Worm (Caenorhabditis elegans) whole organism, L4 larva: Measurements from ENCODE around the gene eri-5.

Experiments
- D1046.2 ChIP-seq: fragments of 200-800 bp; sonication (Bioruptor generic); IDR thresholded peaks from 2 replicates; pipeline ENCODE4 v1.3.6; 2022; ENCODE audit warnings: missing genetic modification characterization, missing compliant biosample characterization
- F10B5.3 ChIP-seq: sonication (generic microtip); optimal IDR thresholded peaks from 2 replicates; lab custom pipeline; 2016; ENCODE audit warnings: mild to moderate bottlenecking, missing genetic modification characterization, missing compliant biosample characterization
- F26F4.8 ChIP-seq: fragments of 200-800 bp; sonication (Bioruptor generic); conservative IDR thresholded peaks from 2 replicates; pipeline ENCODE4 v1.3.6; 2022; ENCODE audit warnings: missing genetic modification characterization, missing compliant biosample characterization
- F44E2.7 ChIP-seq: fragments of 200-800 bp; sonication (Bioruptor generic); IDR thresholded peaks from 2 replicates; pipeline ENCODE4 v2.1.2; 2022; ENCODE audit warnings: missing genetic modification characterization, missing compliant biosample characterization
- T26A8.4 ChIP-seq: fragments of 200-800 bp; sonication (Bioruptor generic); IDR thresholded peaks from 2 replicates; pipeline ENCODE4 v1.3.6; 2022; ENCODE audit warnings: missing genetic modification characterization, missing compliant biosample characterization
- Y48G9A.11 ChIP-seq: fragments of 200-800 bp; sonication (Bioruptor generic); IDR thresholded peaks from 2 replicates; pipeline ENCODE4 v1.3.6; 2022; ENCODE audit warnings: missing genetic modification reagents, missing genetic modification characterization, missing compliant biosample characterization
- ZK337.2 ChIP-seq: fragments of 200-800 bp; sonication (Bioruptor generic); IDR thresholded peaks from 2 replicates; pipeline ENCODE4 v1.3.6; 2022; ENCODE audit warnings: missing genetic modification reagents, missing genetic modification characterization, missing compliant biosample characterization
- ZK546.5 ChIP-seq, 2 experiments: sonication (generic microtip); optimal IDR thresholded peaks; 2 replicates each; lab custom pipeline; 2017; ENCODE audit warnings: missing biosample characterization in 2 of 2, missing genetic modification characterization in 2 of 2
- aha-1 ChIP-seq: fragments of 150-350 bp; peaks from one replicate; lab custom pipeline; 2014; ENCODE audit warnings: missing biosample characterization, missing genetic modification characterization
- arid-1 ChIP-seq: fragments of 200-800 bp; sonication (Bioruptor generic); conservative IDR thresholded peaks from 2 replicates; pipeline ENCODE4 v1.3.6; 2022; ENCODE audit warnings: missing genetic modification reagents, missing genetic modification characterization, missing compliant biosample characterization
- ceh-28 ChIP-seq: fragments of 150-350 bp; optimal IDR thresholded peaks from 2 replicates; lab custom pipeline; 2014; ENCODE audit warnings: missing biosample characterization, missing genetic modification reagents, missing genetic modification characterization
- ctbp-1 ChIP-seq: fragments of 200-800 bp; sonication (Bioruptor generic); IDR thresholded peaks from 2 replicates; pipeline ENCODE4 v1.3.6; 2022; ENCODE audit warnings: missing genetic modification reagents, missing genetic modification characterization, missing compliant biosample characterization
- daf-16 ChIP-seq, 3 experiments: sonication (generic microtip); optimal IDR thresholded peaks; 2 replicates each; lab custom pipeline; 2016 to 2017; ENCODE audit warnings: missing genetic modification characterization in 3 of 3, missing genetic modification reagents in 3 of 3, mild to moderate bottlenecking in 2 of 3, missing compliant biosample characterization in 2 of 3, missing biosample characterization in 1 of 3, moderate library complexity in 1 of 3
- daf-19 ChIP-seq: fragments of 200-800 bp; sonication (Bioruptor generic); conservative IDR thresholded peaks from 2 replicates; pipeline ENCODE4 v1.3.6; 2022; ENCODE audit warnings: missing genetic modification characterization, missing compliant biosample characterization
- daf-8 ChIP-seq: fragments of 200-800 bp; sonication (Bioruptor generic); IDR thresholded peaks from 2 replicates; pipeline ENCODE4 v1.3.6; 2022; ENCODE audit warnings: missing genetic modification characterization, missing compliant biosample characterization
- dmd-9 ChIP-seq: fragments of 200-800 bp; sonication (Bioruptor generic); IDR thresholded peaks from 2 replicates; pipeline ENCODE4 v1.3.6; 2022; ENCODE audit warnings: missing genetic modification reagents, missing genetic modification characterization, missing compliant biosample characterization
- duxl-1 ChIP-seq: sonication (generic microtip); optimal IDR thresholded peaks from 2 replicates; lab custom pipeline; 2016; ENCODE audit warnings: mild to moderate bottlenecking, missing genetic modification characterization, moderate library complexity, missing compliant biosample characterization; ENCODE audit not compliant: poor library complexity
- dve-1 ChIP-seq: sonication (generic microtip); optimal IDR thresholded peaks from 2 replicates; lab custom pipeline; 2017; ENCODE audit warnings: antibody characterized with exemption, mild to moderate bottlenecking, missing genetic modification characterization, missing compliant biosample characterization; ENCODE audit not compliant: insufficient read depth
- egl-27 ChIP-seq: sonication (generic microtip); optimal IDR thresholded peaks from 3 replicates; lab custom pipeline; 2017; ENCODE audit warnings: missing biosample characterization, missing genetic modification reagents, missing genetic modification characterization
- fkh-10 ChIP-seq: fragments of 150-350 bp; optimal IDR thresholded peaks from 2 replicates; lab custom pipeline; 2014; ENCODE audit warnings: missing biosample characterization, missing genetic modification reagents, missing genetic modification characterization
- hlh-11 ChIP-seq: fragments of 200-800 bp; sonication (Bioruptor generic); optimal IDR thresholded peaks from 2 replicates; lab custom pipeline; 2018; ENCODE audit warnings: mild to moderate bottlenecking, missing genetic modification characterization, missing compliant biosample characterization
- hlh-30 ChIP-seq: sonication (generic microtip); optimal IDR thresholded peaks from 2 replicates; lab custom pipeline; 2017; ENCODE audit warnings: antibody characterized with exemption, mild to moderate bottlenecking, missing genetic modification characterization, missing compliant biosample characterization; ENCODE audit not compliant: insufficient read depth
- jun-1 ChIP-seq: fragments of 150-350 bp; optimal IDR thresholded peaks from 2 replicates; lab custom pipeline; 2014; ENCODE audit warnings: missing biosample characterization, missing genetic modification reagents, missing genetic modification characterization
- lin-1 ChIP-seq: fragments of 200-800 bp; sonication (Bioruptor generic); IDR thresholded peaks from 2 replicates; pipeline ENCODE4 v1.3.6; 2022; ENCODE audit warnings: missing genetic modification reagents, missing genetic modification characterization, missing compliant biosample characterization
- lin-29 ChIP-seq: fragments of 200-800 bp; sonication (Bioruptor generic); IDR thresholded peaks from 2 replicates; pipeline ENCODE4 v1.3.6; 2022; ENCODE audit warnings: missing genetic modification reagents, missing genetic modification characterization, missing compliant biosample characterization
- lin-38 ChIP-seq: fragments of 200-800 bp; sonication (Bioruptor generic); IDR thresholded peaks from 2 replicates; pipeline ENCODE4 v1.3.6; 2022; ENCODE audit warnings: missing genetic modification reagents, missing genetic modification characterization, missing compliant biosample characterization
- lin-39 ChIP-seq: fragments of 150-350 bp; optimal IDR thresholded peaks from 2 replicates; lab custom pipeline; 2014; ENCODE audit warnings: missing biosample characterization, missing genetic modification reagents, missing genetic modification characterization
- nhr-10 ChIP-seq: fragments of 150-350 bp; optimal IDR thresholded peaks from 2 replicates; lab custom pipeline; 2014; ENCODE audit warnings: missing biosample characterization, missing genetic modification characterization
- nhr-111 ChIP-seq: fragments of 200-800 bp; sonication (Bioruptor generic); optimal IDR thresholded peaks from 2 replicates; lab custom pipeline; 2018; ENCODE audit warnings: mild to moderate bottlenecking, missing genetic modification characterization, missing compliant biosample characterization
- nhr-42 ChIP-seq: fragments of 200-800 bp; sonication (Bioruptor generic); IDR thresholded peaks from 2 replicates; pipeline ENCODE4 v1.3.6; 2022; ENCODE audit warnings: missing genetic modification characterization, missing compliant biosample characterization
- nhr-48 ChIP-seq: sonication (generic microtip); optimal IDR thresholded peaks from 2 replicates; lab custom pipeline; 2016; ENCODE audit warnings: mild to moderate bottlenecking, missing genetic modification characterization, missing compliant biosample characterization
- nhr-76 ChIP-seq: fragments of 150-350 bp; optimal IDR thresholded peaks from 2 replicates; lab custom pipeline; 2014; ENCODE audit warnings: missing biosample characterization, missing genetic modification characterization
- nhr-77 ChIP-seq: fragments of 150-350 bp; optimal IDR thresholded peaks from 2 replicates; lab custom pipeline; 2014; ENCODE audit warnings: missing biosample characterization, missing genetic modification characterization
- php-3 ChIP-seq: fragments of 200-800 bp; sonication (Bioruptor generic); IDR thresholded peaks from 2 replicates; pipeline ENCODE4 v1.3.6; 2022; ENCODE audit warnings: missing genetic modification reagents, missing genetic modification characterization, missing compliant biosample characterization
- pqm-1 ChIP-seq: sonication (generic microtip); optimal IDR thresholded peaks from 2 replicates; lab custom pipeline; 2017; ENCODE audit warnings: missing biosample characterization, missing genetic modification characterization
- sdz-12 ChIP-seq: fragments of 200-800 bp; sonication (Bioruptor generic); optimal IDR thresholded peaks from 2 replicates; lab custom pipeline; 2018; ENCODE audit warnings: mild to moderate bottlenecking, missing genetic modification characterization, missing compliant biosample characterization
- set-16 ChIP-seq: fragments of 200-800 bp; sonication (Bioruptor generic); IDR thresholded peaks from 2 replicates; pipeline ENCODE4 v1.3.6; 2022; ENCODE audit warnings: missing genetic modification reagents, missing genetic modification characterization, missing compliant biosample characterization
- skn-1 ChIP-seq: fragments of 150-350 bp; optimal IDR thresholded peaks from 2 replicates; lab custom pipeline; 2014; ENCODE audit warnings: missing biosample characterization, missing genetic modification characterization
- snpc-4 ChIP-seq: fragments of 150-350 bp; optimal IDR thresholded peaks from 2 replicates; lab custom pipeline; 2014; ENCODE audit warnings: missing biosample characterization, missing genetic modification characterization
- spr-1 ChIP-seq: sonication (generic microtip); optimal IDR thresholded peaks from 2 replicates; lab custom pipeline; 2016; ENCODE audit warnings: mild to moderate bottlenecking, missing genetic modification characterization, missing compliant biosample characterization
- tra-1 ChIP-seq: fragments of 200-800 bp; sonication (Bioruptor generic); IDR thresholded peaks from 2 replicates; pipeline ENCODE4 v1.3.6; 2022; ENCODE audit warnings: missing genetic modification reagents, missing genetic modification characterization, missing compliant biosample characterization
- unc-62 ChIP-seq, 3 experiments: fragments of 150-350 bp in 1 of 3; sonication (generic microtip); optimal IDR thresholded peaks in 2 of 3; peaks in 1 of 3; 1 replicate in 1 of 3; 2 replicates in 2 of 3; lab custom pipeline; 2014 to 2017; ENCODE audit warnings: missing biosample characterization in 3 of 3, missing genetic modification characterization in 3 of 3, missing genetic modification reagents in 3 of 3, missing genotype in 1 of 3
- zfp-2 ChIP-seq: sonication (generic microtip); optimal IDR thresholded peaks from 2 replicates; lab custom pipeline; 2016; ENCODE audit warnings: mild to moderate bottlenecking, missing genetic modification characterization, missing compliant biosample characterization
- zfp-3 ChIP-seq: fragments of 200-800 bp; sonication (Bioruptor generic); conservative IDR thresholded peaks from 2 replicates; pipeline ENCODE4 v1.3.6; 2022; ENCODE audit warnings: missing genetic modification reagents, missing genetic modification characterization, missing compliant biosample characterization
- zip-2 ChIP-seq: fragments of 150-350 bp; optimal IDR thresholded peaks from 2 replicates; lab custom pipeline; 2014; ENCODE audit warnings: missing biosample characterization, missing genetic modification characterization
- ztf-11 ChIP-seq: fragments of 150-350 bp; optimal IDR thresholded peaks from 2 replicates; lab custom pipeline; 2014; ENCODE audit warnings: missing biosample characterization, missing genetic modification characterization

eri-5 gene

DNA sequence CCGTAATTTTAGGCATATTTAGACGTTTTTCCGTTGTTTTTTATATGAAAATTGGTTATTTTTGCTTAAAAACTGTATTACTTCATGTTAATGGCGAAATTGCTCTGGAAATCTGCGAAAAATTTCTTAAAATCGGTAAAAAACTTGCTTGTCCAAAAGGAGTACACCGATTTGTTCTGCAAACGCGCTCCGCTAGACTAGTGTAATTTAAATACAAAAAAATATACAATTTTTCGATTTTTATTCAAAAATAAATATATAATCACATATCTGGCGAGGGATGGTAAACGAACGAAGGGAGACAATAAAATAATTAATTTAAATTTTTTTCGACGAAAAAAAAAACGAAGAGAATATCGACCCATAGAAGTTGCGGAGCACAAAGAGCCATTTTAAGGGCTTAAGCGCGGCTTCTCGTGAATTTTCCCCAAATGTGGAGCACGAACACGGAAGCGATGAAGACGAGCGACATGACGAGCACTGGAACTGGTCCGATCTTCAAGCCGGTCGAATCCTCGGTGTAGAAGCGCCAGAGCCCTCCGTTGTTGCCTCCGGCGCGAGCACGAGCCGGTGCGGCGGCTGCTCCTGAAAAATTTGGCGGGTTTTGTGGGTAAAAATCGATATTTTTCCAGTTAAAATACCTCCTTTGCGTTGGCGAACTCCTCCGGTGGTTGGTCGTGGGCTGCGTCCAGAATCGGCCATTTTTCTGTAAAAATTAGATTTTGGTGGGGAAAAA, 2.5 kb upstream of the eri-5 start, which contains the start of gene sec-61.B (continued):
- TF ChIP-seq T26A8.4 (0 out of 2 replicates have a peak, but pooled peaks have one; percentile 49), ctbp-1 (no peak), zip-2 (tag; lab: Kevin White, UChicago) (no peak), lin-1 (GFP tag; lab: Robert Waterston, UW) (no peak), nhr-42 (GFP tag; lab: Robert Waterston, UW) (0 out of 2 replicates have a peak, but pooled peaks have one; percentile 42)

DNA sequence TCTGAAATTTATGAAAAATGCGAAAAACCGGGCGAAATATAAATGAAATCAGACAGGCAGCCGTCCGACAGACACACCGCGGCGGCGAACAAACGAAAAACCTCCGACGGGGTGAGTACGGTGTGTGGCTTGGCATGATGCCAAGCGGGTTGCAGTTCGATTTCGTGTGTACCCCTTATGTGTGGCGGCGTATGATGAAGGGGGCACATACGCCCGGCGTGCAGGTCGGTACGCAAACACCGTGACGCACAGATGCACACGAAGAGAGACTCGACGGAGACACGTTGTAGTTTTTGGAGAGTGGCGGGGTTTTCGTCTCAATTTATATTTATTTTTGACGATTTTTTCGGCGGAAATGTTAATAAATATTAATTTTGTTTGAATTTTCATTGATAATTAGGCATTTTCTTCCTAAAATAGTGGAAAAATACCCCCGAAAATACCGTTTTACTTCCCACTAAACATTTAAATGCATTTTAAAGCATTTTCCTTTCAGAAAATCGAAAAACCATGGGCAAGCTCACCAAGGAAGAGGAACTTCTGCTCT, 1.6 kb upstream of the eri-5 start, which contains the start of gene trap-3:
TSS of gene trap-3 (plus strand) at position 497 of the 547 bp plus-strand sequence.
- TF ChIP-seq lin-39 (tag; lab: Kevin White, UChicago), result no peak
- peak; percentile 95 for TF ChIP-seq hlh-30 (tag; lab: Kevin White, UChicago)
- TF ChIP-seq lin-1 (GFP tag; lab: Robert Waterston, UW), result peak; percentile 94
- TF ChIP-seq arid-1 (GFP tag; lab: Robert Waterston, UW), result peak; percentile 94
- peak; percentile 81 for TF ChIP-seq duxl-1 (tag; lab: Kevin White, UChicago)
- peak; percentile 94 for TF ChIP-seq dmd-9 (GFP tag; lab: Robert Waterston, UW)
- peak; percentile 71 for TF ChIP-seq nhr-10 (tag; lab: Kevin White, UChicago)
- TF ChIP-seq aha-1 (tag; lab: Kevin White, UChicago), result peak; percentile 99
- TF ChIP-seq daf-16 (GFP tag; optimal IDR thresholded peaks at IDR 0.05; lab: Kevin White, UChicago), result peak; percentile 72 to 88
- peak; percentile 76 for TF ChIP-seq daf-16 (tag; optimal IDR thresholded peaks at IDR 0.05; lab: Kevin White, UChicago)
- TF ChIP-seq F44E2.7, result no peak
- no peak for TF ChIP-seq skn-1 (tag; lab: Kevin White, UChicago)
- peak; percentile 90 for TF ChIP-seq jun-1 (tag; lab: Kevin White, UChicago)
- peak; percentile 11 for TF ChIP-seq snpc-4 (tag; lab: Kevin White, UChicago)
- TF ChIP-seq zfp-3 (GFP tag; lab: Robert Waterston, UW), result peak; percentile 95
- TF ChIP-seq ztf-11 (tag; lab: Kevin White, UChicago), result no peak
- TF ChIP-seq ceh-28, result no peak
- peak; percentile 85 for TF ChIP-seq php-3
- TF ChIP-seq D1046.2 (GFP tag; lab: Robert Waterston, UW), result peak; percentile 95
- peak; percentile 64; the same call in 1 of the 2 replicates for TF ChIP-seq daf-8 (GFP tag; lab: Robert Waterston, UW)
- TF ChIP-seq dve-1, result peak; percentile 98
- 0 out of 2 replicates have a peak, but pooled peaks have one; percentile 53 for TF ChIP-seq daf-19 (GFP tag; lab: Robert Waterston, UW)
- peak; percentile 78 for TF ChIP-seq fkh-10 (GFP tag; lab: Kevin White, UChicago)
- peak; percentile 87 for TF ChIP-seq Y48G9A.11
- peak; percentile 95 for TF ChIP-seq spr-1 (tag; lab: Kevin White, UChicago)
- peak; percentile 93 for TF ChIP-seq nhr-48 (tag; lab: Kevin White, UChicago)
- TF ChIP-seq egl-27 (tag; lab: Kevin White, UChicago), result no peak
- TF ChIP-seq ZK337.2 (GFP tag; lab: Robert Waterston, UW), result 0 out of 2 replicates have a peak, but pooled peaks have one; percentile 24
- peak; percentile 98 for TF ChIP-seq lin-38 (GFP tag; lab: Robert Waterston, UW)
- peak; percentile 10 for TF ChIP-seq sdz-12 (GFP tag; lab: Kevin White, UChicago)
- TF ChIP-seq nhr-111, result peak; percentile 38
- TF ChIP-seq F26F4.8, result no peak
- TF ChIP-seq hlh-11 (tag; lab: Kevin White, UChicago), result peak; percentile 98
- TF ChIP-seq pqm-1 (tag; lab: Kevin White, UChicago), result peak; percentile 1
- TF ChIP-seq set-16, result peak; percentile 82
- peak; percentile 91 for TF ChIP-seq F10B5.3 (tag; lab: Kevin White, UChicago)
- peak in 1 of 2 experiments; percentile 72 for TF ChIP-seq ZK546.5 (tag; optimal IDR thresholded peaks at IDR 0.05; lab: Kevin White, UChicago)
- TF ChIP-seq nhr-77 (tag; lab: Kevin White, UChicago), result peak; percentile 89
- TF ChIP-seq zfp-2, result peak; percentile 92
- peak; percentile 90 for TF ChIP-seq lin-29 (GFP tag; lab: Robert Waterston, UW)
- no peak for TF ChIP-seq nhr-76 (tag; lab: Kevin White, UChicago)
- peak; percentile 94 for TF ChIP-seq tra-1 (GFP tag; lab: Robert Waterston, UW)
- TF ChIP-seq unc-62 (GFP tag; optimal IDR thresholded peaks at IDR 0.05 in 1 of 2; lab: Kevin White, UChicago), result no peak
- TF ChIP-seq unc-62 (tag; optimal IDR thresholded peaks at IDR 0.05; lab: Kevin White, UChicago), result no peak
